Worm (Caenorhabditis elegans) whole organism, L3 larva: ENCODE data around the gene unc-69.
A peak's percentile ranks its signal among the peaks of the same experiment; 100 is the strongest.

Source experiments
- R02D3.7 ChIP-seq: fragments of 150-350 bp; optimal IDR thresholded peaks from 2 replicates; lab custom pipeline; 2014; ENCODE audit warnings: missing biosample characterization, missing genetic modification characterization
- ZK546.5 ChIP-seq: sonication (generic microtip); optimal IDR thresholded peaks from 2 replicates; lab custom pipeline; 2017; ENCODE audit warnings: missing biosample characterization, missing genetic modification characterization
- aly-2 ChIP-seq: fragments of 150-350 bp; optimal IDR thresholded peaks from 2 replicates; lab custom pipeline; 2014; ENCODE audit warnings: missing biosample characterization, missing genetic modification characterization
- ama-1 ChIP-seq: fragments of 150-350 bp; optimal IDR thresholded peaks from 2 replicates; lab custom pipeline; 2018
- ceh-28 ChIP-seq: fragments of 150-350 bp; optimal IDR thresholded peaks from 2 replicates; lab custom pipeline; 2014; ENCODE audit warnings: missing biosample characterization, missing genetic modification reagents, missing genetic modification characterization
- ceh-9 ChIP-seq: sonication (generic microtip); optimal IDR thresholded peaks from 2 replicates; lab custom pipeline; 2018; ENCODE audit warnings: missing biosample characterization, missing genetic modification characterization
- daf-12 ChIP-seq: fragments of 150-350 bp; optimal IDR thresholded peaks from 2 replicates; lab custom pipeline; 2014; ENCODE audit warnings: missing biosample characterization, missing genetic modification reagents, missing genetic modification characterization
- egl-5 ChIP-seq: fragments of 150-350 bp; optimal IDR thresholded peaks from 2 replicates; lab custom pipeline; 2017; ENCODE audit warnings: missing biosample characterization, missing genetic modification reagents, missing genetic modification characterization, inconsistent platforms
- elt-1 ChIP-seq: fragments of 150-350 bp; optimal IDR thresholded peaks from 2 replicates; lab custom pipeline; 2014; ENCODE audit warnings: missing biosample characterization, missing genetic modification characterization
- elt-2 ChIP-seq: sonication (generic microtip); optimal IDR thresholded peaks from 2 replicates; lab custom pipeline; 2016; ENCODE audit warnings: missing genetic modification reagents, mild to moderate bottlenecking, missing genetic modification characterization, missing compliant biosample characterization
- elt-3 ChIP-seq, 3 experiments: fragments of 150-350 bp in 1 of 3; sonication (generic microtip) in 2 of 3; optimal IDR thresholded peaks; 2 replicates in 2 of 3; 4 replicates in 1 of 3; lab custom pipeline; 2014 to 2017; ENCODE audit warnings: missing biosample characterization in 3 of 3, missing genetic modification characterization in 3 of 3
- eor-1 ChIP-seq, 2 experiments: fragments of 150-350 bp; optimal IDR thresholded peaks; 2 replicates each; lab custom pipeline; 2014 to 2018; ENCODE audit warnings: missing biosample characterization in 2 of 2, missing genetic modification characterization in 2 of 2
- fkh-10 ChIP-seq: sonication (generic microtip); optimal IDR thresholded peaks from 2 replicates; lab custom pipeline; 2017; ENCODE audit warnings: missing biosample characterization, missing genetic modification reagents, missing genetic modification characterization
- fos-1 ChIP-seq: fragments of 150-350 bp; optimal IDR thresholded peaks from 2 replicates; lab custom pipeline; 2014; ENCODE audit warnings: missing biosample characterization, missing genetic modification characterization
- jun-1 ChIP-seq: fragments of 150-350 bp; optimal IDR thresholded peaks from 2 replicates; lab custom pipeline; 2014; ENCODE audit warnings: missing biosample characterization, missing genetic modification reagents, missing genetic modification characterization
- lin-15B ChIP-seq: fragments of 150-350 bp; optimal IDR thresholded peaks from 2 replicates; lab custom pipeline; 2014; ENCODE audit warnings: missing biosample characterization, missing genetic modification characterization
- lin-39 ChIP-seq: fragments of 150-350 bp; optimal IDR thresholded peaks from 2 replicates; lab custom pipeline; 2018; ENCODE audit warnings: missing biosample characterization, missing genetic modification reagents, missing genetic modification characterization
- lsy-12 ChIP-seq: sonication (generic microtip); optimal IDR thresholded peaks from 2 replicates; lab custom pipeline; 2016; ENCODE audit warnings: mild to moderate bottlenecking, missing genetic modification characterization, missing compliant biosample characterization
- mdl-1 ChIP-seq: fragments of 150-350 bp; optimal IDR thresholded peaks from 2 replicates; lab custom pipeline; 2014; ENCODE audit warnings: missing biosample characterization, missing genetic modification characterization
- nfya-1 ChIP-seq: sonication (generic microtip); optimal IDR thresholded peaks from 2 replicates; lab custom pipeline; 2017; ENCODE audit warnings: missing genetic modification characterization, mild to moderate bottlenecking, missing compliant biosample characterization, antibody characterized with exemption, moderate library complexity; ENCODE audit not compliant: insufficient read depth
- nhr-11 ChIP-seq: fragments of 150-350 bp; optimal IDR thresholded peaks from 2 replicates; lab custom pipeline; 2014; ENCODE audit warnings: missing biosample characterization, missing genetic modification characterization
- nhr-12 ChIP-seq: fragments of 150-350 bp; optimal IDR thresholded peaks from 2 replicates; lab custom pipeline; 2014; ENCODE audit warnings: missing biosample characterization, missing genetic modification characterization
- nhr-23 ChIP-seq: fragments of 150-350 bp; optimal IDR thresholded peaks from 2 replicates; lab custom pipeline; 2014; ENCODE audit warnings: missing biosample characterization, missing genetic modification reagents, missing genetic modification characterization
- nhr-237 ChIP-seq: fragments of 150-350 bp; optimal IDR thresholded peaks from 2 replicates; lab custom pipeline; 2014; ENCODE audit warnings: missing biosample characterization, missing genetic modification characterization
- nhr-25 ChIP-seq: sonication (generic microtip); optimal IDR thresholded peaks from 2 replicates; lab custom pipeline; 2017; ENCODE audit warnings: missing biosample characterization, missing genetic modification characterization
- nhr-28 ChIP-seq: fragments of 150-350 bp; optimal IDR thresholded peaks from 2 replicates; lab custom pipeline; 2014; ENCODE audit warnings: missing biosample characterization, missing genetic modification characterization
- nhr-76 ChIP-seq: fragments of 150-350 bp; sonication (generic microtip); optimal IDR thresholded peaks from 5 replicates; lab custom pipeline; 2014; ENCODE audit warnings: missing biosample characterization, missing genetic modification characterization
- pha-4 ChIP-seq: fragments of 150-350 bp; optimal IDR thresholded peaks from 2 replicates; lab custom pipeline; 2014; ENCODE audit warnings: missing biosample characterization, missing genetic modification reagents, missing genetic modification characterization
- pqm-1 ChIP-seq: fragments of 150-350 bp; optimal IDR thresholded peaks from 2 replicates; lab custom pipeline; 2017; ENCODE audit warnings: missing biosample characterization, missing genetic modification characterization, inconsistent platforms
- skn-1 ChIP-seq: fragments of 150-350 bp; optimal IDR thresholded peaks from 2 replicates; lab custom pipeline; 2014; ENCODE audit warnings: missing biosample characterization, missing genetic modification characterization
- snpc-4 ChIP-seq: fragments of 150-350 bp; optimal IDR thresholded peaks from 2 replicates; lab custom pipeline; 2014; ENCODE audit warnings: missing biosample characterization, missing genetic modification characterization
- tbx-2 ChIP-seq: sonication (generic microtip); optimal IDR thresholded peaks from 2 replicates; lab custom pipeline; 2016; ENCODE audit warnings: mild to moderate bottlenecking, missing genetic modification characterization, missing compliant biosample characterization
- zag-1 ChIP-seq: fragments of 150-350 bp; optimal IDR thresholded peaks from 2 replicates; lab custom pipeline; 2014; ENCODE audit warnings: missing biosample characterization, missing genetic modification characterization
- ztf-11 ChIP-seq: fragments of 150-350 bp; optimal IDR thresholded peaks from 2 replicates; lab custom pipeline; 2014; ENCODE audit warnings: missing biosample characterization, missing genetic modification characterization
- ztf-4 ChIP-seq: fragments of 150-350 bp; optimal IDR thresholded peaks from 2 replicates; lab custom pipeline; 2014; ENCODE audit warnings: missing biosample characterization, missing genetic modification characterization

Gene unc-69

DNA sequence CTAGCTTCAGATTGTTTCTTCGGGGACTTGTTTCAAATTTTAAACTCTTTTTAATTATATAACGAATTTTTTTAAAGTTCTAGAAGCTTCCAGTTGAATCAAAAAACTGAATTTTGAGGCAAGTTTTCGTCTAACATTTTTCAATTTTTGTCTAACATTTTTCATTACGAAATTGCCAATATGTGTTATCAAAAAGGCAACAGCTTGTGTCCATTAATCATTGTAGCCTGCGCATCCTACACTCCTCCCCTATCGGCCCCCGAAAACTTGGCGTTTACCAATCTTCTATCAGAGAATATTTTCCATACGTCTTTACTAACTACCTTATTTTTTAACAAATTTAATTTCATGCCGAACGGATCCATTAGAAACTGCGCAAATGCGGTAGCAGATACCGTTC, 18.7 kb upstream of the unc-69 start, which contains the start of gene vglu-3:
vglu-3 (plus strand) TSS at position 301 of the 400 bp plus-strand sequence.
- no peak for TF ChIP-seq nhr-12 (tag; lab: Kevin White, UChicago)
- no peak for TF ChIP-seq nhr-25 (tag; lab: Kevin White, UChicago)
- TF ChIP-seq daf-12 (tag; lab: Kevin White, UChicago), result no peak
- TF ChIP-seq nhr-28 (tag; lab: Kevin White, UChicago), result no peak
- no peak for TF ChIP-seq fos-1 (tag; lab: Kevin White, UChicago)
- no peak for TF ChIP-seq jun-1 (tag; lab: Kevin White, UChicago)
- no peak for TF ChIP-seq pha-4 (tag; lab: Kevin White, UChicago)
- TF ChIP-seq zag-1 (tag; lab: Kevin White, UChicago), result no peak
- TF ChIP-seq lin-39 (tag; lab: Kevin White, UChicago), result no peak

DNA sequence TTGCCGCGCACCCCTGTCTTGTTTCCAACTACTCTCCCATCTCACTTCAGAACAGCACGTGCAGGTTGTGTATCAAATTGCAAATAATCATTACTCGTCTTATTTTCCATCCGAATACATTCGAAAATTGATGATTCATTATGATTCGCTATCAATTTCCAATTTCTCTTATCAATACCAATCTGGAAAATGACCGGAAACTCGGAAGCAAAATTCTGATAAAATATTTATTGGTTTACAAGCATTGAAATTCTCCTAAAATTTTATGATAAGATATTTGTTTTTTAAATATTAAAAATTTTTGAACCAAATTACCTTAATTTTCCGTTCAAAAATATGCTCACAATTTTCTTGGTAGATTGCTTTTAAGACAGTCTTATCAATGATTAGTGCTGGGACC, 13.4 kb upstream of the unc-69 start:
- TF ChIP-seq ama-1 (lab: Kevin White, UChicago), result no peak
- TF ChIP-seq elt-2 (tag; lab: Kevin White, UChicago), result peak; percentile 71
- peak; percentile 24 for TF ChIP-seq jun-1 (tag; lab: Kevin White, UChicago)
- TF ChIP-seq pqm-1, result peak; percentile 59
- TF ChIP-seq, all 47 proteins: peak for 3

DNA sequence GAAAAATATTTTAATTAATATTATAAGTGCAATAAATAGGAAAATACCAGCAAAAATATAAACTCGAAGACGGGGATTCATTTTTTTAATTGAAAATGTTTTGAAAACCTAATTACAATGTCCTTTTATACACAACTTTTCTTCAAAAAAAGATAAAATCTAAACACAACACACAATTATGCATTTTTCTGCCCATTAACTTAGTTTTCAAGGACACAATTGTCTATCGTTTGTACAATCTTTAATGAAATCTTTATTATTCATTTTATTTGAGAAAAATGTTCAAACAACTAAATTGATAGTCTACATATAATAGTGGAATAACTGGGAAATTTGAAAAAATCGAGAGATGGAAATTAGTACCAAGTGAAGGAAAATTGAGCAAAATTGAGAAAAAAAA, 12.7 kb upstream of the unc-69 start, which contains the start of gene T07A5.1:
T07A5.1 (minus strand) TSS at position 149 of the 400 bp plus-strand sequence.
- TF ChIP-seq tbx-2 (tag; lab: Kevin White, UChicago), result no peak
- TF ChIP-seq nhr-25 (tag; lab: Kevin White, UChicago), result peak; percentile 53
- TF ChIP-seq elt-1 (tag; lab: Kevin White, UChicago), result peak; percentile 80

DNA sequence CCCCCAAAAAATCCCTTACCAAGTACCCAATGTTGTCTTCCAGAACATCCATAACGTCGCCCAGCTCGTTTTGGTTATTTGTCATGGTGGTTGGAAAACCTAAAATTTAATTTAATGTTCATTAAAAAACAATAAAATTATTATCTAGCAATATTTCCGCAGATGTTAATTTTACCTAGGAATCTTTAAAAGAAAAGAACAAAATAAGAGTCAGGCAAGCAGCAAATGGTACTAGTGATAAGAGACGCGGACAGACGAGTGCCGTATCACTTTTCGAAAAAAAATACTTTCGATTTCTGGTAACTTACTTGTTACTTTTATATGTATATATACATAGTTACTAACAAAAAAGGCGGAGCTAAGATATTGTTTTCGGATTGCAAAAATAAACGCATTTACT, 7.7 kb upstream of the unc-69 start, which contains the start of gene T07A5.7:
T07A5.7 (minus strand) TSS at position 101 of the 400 bp plus-strand sequence.
- TF ChIP-seq lsy-12 (tag; lab: Kevin White, UChicago) (no peak), tbx-2 (tag; lab: Kevin White, UChicago) (no peak), aly-2 (no peak), daf-12 (tag; lab: Kevin White, UChicago) (no peak), zag-1 (tag; lab: Kevin White, UChicago) (no peak), elt-3 (tag; optimal IDR thresholded peaks at IDR 0.05; lab: Kevin White, UChicago) (no peak)
- TF ChIP-seq, all 47 proteins: peak for 0

DNA sequence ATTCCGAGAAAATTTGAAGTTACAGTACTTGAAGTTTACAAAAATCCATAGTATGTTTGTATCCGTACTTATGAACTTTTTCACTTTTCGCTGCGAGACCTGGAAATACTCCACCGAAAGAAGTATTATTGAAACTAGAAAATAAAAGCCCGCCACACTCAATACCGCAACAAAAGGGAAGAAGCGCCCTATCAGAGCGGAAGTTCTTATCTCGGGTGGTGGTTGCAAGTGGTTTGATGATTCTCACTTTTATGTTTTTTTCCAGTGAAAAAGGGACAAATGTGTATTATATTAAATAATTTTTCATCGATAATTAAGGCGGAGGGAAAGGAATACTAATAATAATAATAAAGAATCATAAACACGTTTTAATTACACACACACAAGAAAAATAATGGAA, 4.5 kb upstream of the unc-69 start:
- TF ChIP-seq nhr-237 (tag; lab: Kevin White, UChicago) (no peak), lsy-12 (tag; lab: Kevin White, UChicago) (no peak), elt-2 (tag; lab: Kevin White, UChicago) (peak; percentile 70), pha-4 (tag; lab: Kevin White, UChicago) (peak; percentile 16), nhr-23 (tag; lab: Kevin White, UChicago) (no peak)

DNA sequence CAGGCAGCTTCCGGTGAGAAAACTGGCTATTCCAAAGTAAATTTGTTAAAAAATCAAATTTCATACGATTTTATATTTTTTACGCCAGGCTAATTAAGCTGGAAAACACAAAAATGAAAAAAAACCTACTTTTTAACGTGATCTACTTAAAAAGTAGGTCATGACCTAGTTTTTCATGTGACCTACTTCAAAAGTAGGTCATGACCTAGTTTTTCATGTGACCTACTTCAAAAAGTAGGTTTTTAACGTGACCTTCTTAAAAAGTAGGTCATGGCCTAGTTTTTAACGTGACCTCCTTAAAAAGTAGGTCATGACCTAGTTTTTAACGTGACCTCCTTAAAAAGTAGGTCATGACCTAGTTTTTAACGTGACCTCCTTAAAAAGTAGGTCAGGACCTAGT, 2.1 kb upstream of the unc-69 start:
- peak; percentile 68 for TF ChIP-seq nhr-23 (tag; lab: Kevin White, UChicago)

DNA sequence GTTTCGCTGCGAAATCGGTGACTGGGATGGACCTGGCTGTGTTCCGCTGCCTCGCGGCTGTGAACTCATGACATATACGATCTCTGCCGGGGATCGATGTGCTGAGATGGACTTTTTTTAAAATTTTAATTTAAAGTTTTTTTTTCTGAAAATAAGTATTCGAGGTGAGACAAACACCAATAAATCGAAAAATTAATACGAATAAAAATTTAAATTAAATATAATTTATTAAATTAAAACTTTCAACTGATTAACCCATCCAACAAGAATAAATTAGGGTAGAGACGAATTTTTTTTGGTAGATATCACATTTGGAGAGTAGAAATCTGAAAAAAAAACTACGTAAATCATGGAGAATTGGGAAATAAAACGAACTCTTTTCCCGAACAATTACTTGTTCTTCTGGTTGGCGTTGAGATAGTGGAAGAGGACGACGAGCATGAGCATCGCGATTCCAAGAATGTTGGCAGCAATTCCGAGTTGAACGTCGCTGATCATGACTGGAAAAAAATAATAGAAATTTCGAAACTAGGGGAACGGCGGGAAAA, 603 bp upstream of the unc-69 start, which contains the start of the genes unc-50 and ostf-4:
unc-50 (minus strand) TSS at position 101 of the 548 bp plus-strand sequence.
ostf-4 (minus strand) TSS at position 498 of the 548 bp plus-strand sequence.
- TF ChIP-seq pha-4 (tag; lab: Kevin White, UChicago) (no peak), ceh-9 (tag; lab: Kevin White, UChicago) (no peak), pqm-1 (no peak), nhr-12 (tag; lab: Kevin White, UChicago) (no peak), lin-15B (tag; lab: Kevin White, UChicago) (no peak), ZK546.5 (no peak), snpc-4 (tag; lab: Kevin White, UChicago) (no peak), ztf-4 (no peak)

DNA sequence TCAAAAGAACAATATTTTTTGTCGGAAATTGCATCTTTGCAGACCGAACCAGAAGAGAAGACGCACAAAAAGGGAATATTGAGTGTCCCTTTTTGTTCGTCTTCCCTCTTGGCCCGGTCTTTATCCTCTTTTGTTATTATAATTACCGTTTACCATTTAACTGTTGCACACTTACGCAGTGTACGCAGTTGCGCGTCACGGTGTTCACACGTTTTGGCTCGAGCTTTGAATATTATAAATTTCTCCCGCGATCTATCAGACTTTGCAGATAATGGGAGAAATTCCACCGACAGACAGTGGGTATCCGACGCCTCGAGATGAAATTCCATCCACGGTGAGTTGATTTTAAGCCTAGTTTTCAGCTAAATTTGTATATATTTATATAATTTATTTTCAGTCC, 2.0 kb downstream of the unc-69 start, which contains the start of gene sas-7:
sas-7 (plus strand) TSS at position 232 of the 400 bp plus-strand sequence.
- TF ChIP-seq nhr-76 (tag; lab: Kevin White, UChicago) (no peak), egl-5 (tag; lab: Kevin White, UChicago) (no peak), ceh-28 (no peak), nhr-23 (tag; lab: Kevin White, UChicago) (no peak), nhr-11 (no peak), ztf-4 (no peak), skn-1 (tag; lab: Kevin White, UChicago) (no peak), snpc-4 (tag; lab: Kevin White, UChicago) (no peak), nfya-1 (tag; lab: Kevin White, UChicago) (no peak), R02D3.7 (tag; lab: Kevin White, UChicago) (no peak), lin-15B (tag; lab: Kevin White, UChicago) (no peak), mdl-1 (no peak), nhr-28 (tag; lab: Kevin White, UChicago) (no peak), jun-1 (tag; lab: Kevin White, UChicago) (no peak), fkh-10 (GFP tag; lab: Kevin White, UChicago) (no peak), ztf-11 (tag; lab: Kevin White, UChicago) (no peak), pqm-1 (no peak), nhr-25 (tag; lab: Kevin White, UChicago) (no peak), eor-1 (tag; optimal IDR thresholded peaks at IDR 0.05; lab: Kevin White, UChicago) (no peak), fos-1 (tag; lab: Kevin White, UChicago) (no peak)
